Worm (Caenorhabditis elegans) whole organism, mixed stage, embryonic: Measurements from ENCODE around the gene Y62E10A.24.

ENCODE experiments used
- ceh-83 ChIP-seq: fragments of 200-800 bp; sonication (Bioruptor generic); optimal IDR thresholded peaks from 2 replicates; lab custom pipeline; 2018; ENCODE audit warnings: mild to moderate bottlenecking, missing genetic modification characterization, missing compliant biosample characterization
- zip-8 ChIP-seq: fragments of 150-350 bp; optimal IDR thresholded peaks from 2 replicates; lab custom pipeline; 2014; ENCODE audit warnings: missing biosample characterization, missing genetic modification characterization

ce11 chrIV:13370235-13370739, at the start of gene Y62E10A.24, which contains the start of the genes rla-2 and popl-7:
- TF ChIP-seq ceh-83 (GFP tag; lab: Kevin White, UChicago) = no peak
- no peak for TF ChIP-seq zip-8 (tag; lab: Kevin White, UChicago)
